Worm (Caenorhabditis elegans) whole organism, L4 larva: ENCODE data around the gene srh-7.

Source experiments
- arid-1 ChIP-seq: fragments of 200-800 bp; sonication (Bioruptor generic); conservative IDR thresholded peaks from 2 replicates; pipeline ENCODE4 v1.3.6; 2022; ENCODE audit warnings: missing genetic modification reagents, missing genetic modification characterization, missing compliant biosample characterization
- ceh-82 ChIP-seq: sonication (generic microtip); optimal IDR thresholded peaks from 2 replicates; lab custom pipeline; 2017; ENCODE audit warnings: missing biosample characterization, missing genetic modification characterization
- daf-8 ChIP-seq: fragments of 200-800 bp; sonication (Bioruptor generic); IDR thresholded peaks from 2 replicates; pipeline ENCODE4 v1.3.6; 2022; ENCODE audit warnings: missing genetic modification characterization, missing compliant biosample characterization
- dpl-1 ChIP-seq: fragments of 150-350 bp; optimal IDR thresholded peaks from 2 replicates; lab custom pipeline; 2014; ENCODE audit warnings: missing biosample characterization, missing genetic modification reagents, missing genetic modification characterization
- lin-15B ChIP-seq: fragments of 150-350 bp; sonication (generic microtip); optimal IDR thresholded peaks from 3 replicates; lab custom pipeline; 2014; ENCODE audit warnings: missing biosample characterization, missing genetic modification characterization
- madf-9 ChIP-seq: fragments of 200-800 bp; sonication (Bioruptor generic); conservative IDR thresholded peaks from 2 replicates; pipeline ENCODE4 v1.3.6; 2022; ENCODE audit warnings: missing genetic modification reagents, missing genetic modification characterization, missing compliant biosample characterization
- nhr-11 ChIP-seq: fragments of 150-350 bp; optimal IDR thresholded peaks from 2 replicates; lab custom pipeline; 2014; ENCODE audit warnings: missing biosample characterization, missing genetic modification characterization
- nhr-28 ChIP-seq: fragments of 150-350 bp; optimal IDR thresholded peaks from 2 replicates; lab custom pipeline; 2014; ENCODE audit warnings: missing biosample characterization, missing genetic modification characterization
- unc-62 ChIP-seq, 3 experiments: fragments of 150-350 bp in 1 of 3; sonication (generic microtip); optimal IDR thresholded peaks in 2 of 3; peaks in 1 of 3; 1 replicate in 1 of 3; 2 replicates in 2 of 3; lab custom pipeline; 2014 to 2017; ENCODE audit warnings: missing biosample characterization in 3 of 3, missing genetic modification characterization in 3 of 3, missing genetic modification reagents in 3 of 3, missing genotype in 1 of 3
- zfp-3 ChIP-seq: fragments of 200-800 bp; sonication (Bioruptor generic); conservative IDR thresholded peaks from 2 replicates; pipeline ENCODE4 v1.3.6; 2022; ENCODE audit warnings: missing genetic modification reagents, missing genetic modification characterization, missing compliant biosample characterization

- no peak for TF ChIP-seq madf-9 (GFP tag; lab: Robert Waterston, UW)
- peak; percentile 79 for TF ChIP-seq nhr-28 (tag; lab: Kevin White, UChicago)
- no peak for TF ChIP-seq unc-62 (GFP tag; optimal IDR thresholded peaks at IDR 0.05 in 1 of 2; lab: Kevin White, UChicago)
- no peak for TF ChIP-seq unc-62 (tag; optimal IDR thresholded peaks at IDR 0.05; lab: Kevin White, UChicago)
- TF ChIP-seq zfp-3 (GFP tag; lab: Robert Waterston, UW): no peak
- TF ChIP-seq arid-1: no peak
- no peak for TF ChIP-seq daf-8 (GFP tag; lab: Robert Waterston, UW)
- no peak for TF ChIP-seq lin-15B
- no peak for TF ChIP-seq nhr-11 (tag; lab: Kevin White, UChicago)
- TF ChIP-seq dpl-1 (GFP tag; lab: Kevin White, UChicago): no peak
- no peak for TF ChIP-seq ceh-82
Observed at ce11 chrV:3967762-3968161, 40.3 kb upstream of the srh-7 start, which contains the start of gene cyp-34A8.
